Worm (Caenorhabditis elegans): ENCODE data around the gene cdd-2.
"Not testable (repeated sequence)": the region's sequence is repeated elsewhere in the genome, so short reads cannot be mapped to it uniquely, and the experiment has no call there.

cdd-2 gene

DNA sequence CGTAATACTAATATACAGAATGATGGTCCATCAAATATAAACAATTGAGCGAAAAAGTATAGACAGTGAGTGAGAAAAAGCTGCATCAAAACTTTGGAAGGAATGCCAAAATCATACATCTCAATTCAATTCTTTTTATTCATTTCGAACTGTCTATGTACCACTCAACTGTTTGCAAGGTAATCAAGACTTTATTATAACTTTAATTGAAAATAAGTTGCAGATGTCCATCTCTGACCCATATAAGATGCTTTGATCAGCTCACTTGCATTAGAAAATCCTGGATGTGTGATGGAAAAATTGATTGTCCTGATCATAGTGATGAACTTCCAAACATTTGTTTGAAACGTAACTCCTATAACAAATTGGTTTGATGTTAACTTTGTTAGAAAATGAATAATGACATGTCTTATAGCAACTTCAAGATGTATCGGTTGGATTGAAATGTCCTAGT is 19.9 kb upstream of the cdd-2 start, which contains the start of gene F32E10.8:
Gene F32E10.8 (plus strand): TSS at position 51 of the 454 bp plus-strand sequence.
- no peak for TF ChIP-seq ztf-29 (GFP tag; IDR thresholded peaks at IDR 0.05)
- TF ChIP-seq ref-1 (GFP tag; conservative IDR thresholded peaks at IDR 0.05): no peak
- no peak for TF ChIP-seq med-1 (GFP tag; optimal IDR thresholded peaks at IDR 0.05; ENCODE audit: insufficient read depth)
- TF ChIP-seq ztf-23 (GFP tag; IDR thresholded peaks at IDR 0.05): no peak
- no peak for TF ChIP-seq cog-1 (tag; optimal IDR thresholded peaks at IDR 0.05)
- no peak for TF ChIP-seq klf-2 (GFP tag; conservative IDR thresholded peaks at IDR 0.05)
- no peak for TF ChIP-seq flt-1 (GFP tag; IDR thresholded peaks at IDR 0.05)

DNA sequence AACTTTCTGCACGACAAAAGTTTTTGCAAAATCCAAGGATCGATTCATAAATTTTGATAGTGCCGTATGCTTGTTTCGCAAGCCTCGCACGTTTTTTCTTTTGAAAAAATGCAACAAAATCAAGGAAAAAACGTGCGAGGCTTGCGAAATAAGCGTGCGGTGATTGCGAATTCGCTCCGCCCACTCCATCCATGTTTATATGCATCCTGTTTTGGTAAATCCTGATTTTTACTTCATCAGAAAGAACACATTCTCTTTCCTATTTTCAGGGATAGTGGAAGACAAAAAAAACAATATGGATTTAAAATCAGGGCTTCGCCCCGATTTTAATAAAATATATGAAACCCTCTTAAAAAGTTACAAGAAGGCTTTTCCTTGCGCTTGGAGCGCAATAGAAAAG is 16.2 kb upstream of the cdd-2 start, which contains the start of gene F32E10.9:
Gene F32E10.9 (minus strand): TSS at position 101 of the 400 bp plus-strand sequence.
- TF ChIP-seq cog-1 (tag; optimal IDR thresholded peaks at IDR 0.05); ref-1 (GFP tag; conservative IDR thresholded peaks at IDR 0.05); T22C8.4 (GFP tag; IDR thresholded peaks at IDR 0.05): not testable (repeated sequence)

DNA sequence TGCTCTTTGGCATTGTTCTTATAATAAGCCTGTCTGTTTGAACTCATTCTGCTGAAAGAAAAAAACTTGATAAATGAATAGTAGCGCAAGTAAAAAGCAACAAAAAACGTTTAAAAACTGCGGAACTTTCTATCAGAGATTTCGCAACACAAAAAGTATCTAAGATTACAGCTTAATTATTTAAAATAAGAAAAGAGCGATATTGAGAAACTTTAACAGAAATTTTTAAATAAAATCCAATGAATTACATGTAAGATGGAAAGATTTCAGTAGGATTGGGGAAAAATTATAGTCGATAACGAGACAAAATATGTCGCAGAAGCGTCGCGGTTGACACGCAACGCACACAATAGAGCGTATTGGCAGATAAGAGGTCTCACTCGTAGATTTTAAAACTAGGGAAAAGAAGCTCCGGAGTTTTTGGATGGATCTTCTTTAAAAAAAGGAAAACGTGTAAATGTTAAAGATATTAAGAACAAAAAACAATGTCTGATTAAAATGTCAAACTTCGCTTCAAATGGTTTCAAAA is 14.0 kb upstream of the cdd-2 start, which contains the start of gene ima-3:
Gene ima-3 (minus strand): TSS at position 51 of the 529 bp plus-strand sequence.
- no peak for TF ChIP-seq tab-1 (GFP tag; IDR thresholded peaks at IDR 0.05)
- no peak for TF ChIP-seq cog-1 (tag; optimal IDR thresholded peaks at IDR 0.05)
- TF ChIP-seq ztf-29 (GFP tag; IDR thresholded peaks at IDR 0.05): no peak
- TF ChIP-seq T22C8.4 (GFP tag; IDR thresholded peaks at IDR 0.05): no peak
- no peak for TF ChIP-seq ztf-23 (GFP tag; IDR thresholded peaks at IDR 0.05)
- no peak for TF ChIP-seq med-1 (GFP tag; optimal IDR thresholded peaks at IDR 0.05; ENCODE audit: insufficient read depth)
- no peak for TF ChIP-seq ref-1 (GFP tag; conservative IDR thresholded peaks at IDR 0.05)
- TF ChIP-seq klf-2 (GFP tag; conservative IDR thresholded peaks at IDR 0.05): no peak
- no peak for TF ChIP-seq flt-1 (GFP tag; IDR thresholded peaks at IDR 0.05)

DNA sequence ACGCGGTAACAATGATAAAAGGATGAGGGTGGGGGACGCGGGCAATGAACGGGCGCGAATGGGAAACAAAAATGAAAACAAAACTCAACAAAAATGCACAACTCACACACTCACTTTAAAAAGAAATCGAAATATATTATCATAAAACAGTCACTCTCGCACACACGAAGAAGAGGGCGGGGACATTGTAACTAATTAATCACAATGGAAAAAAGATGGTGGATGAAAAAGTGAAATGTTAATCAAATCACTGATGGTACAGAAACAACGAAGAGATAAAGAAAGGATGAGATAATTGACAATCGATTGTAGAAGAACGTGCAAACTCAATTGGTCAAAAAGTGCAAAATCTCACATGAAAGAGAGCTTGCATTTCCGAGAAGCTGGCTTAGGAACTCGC is 11.5 kb upstream of the cdd-2 start:
- TF ChIP-seq ztf-29 (GFP tag; IDR thresholded peaks at IDR 0.05) (no peak), tab-1 (GFP tag; IDR thresholded peaks at IDR 0.05) (no peak)

DNA sequence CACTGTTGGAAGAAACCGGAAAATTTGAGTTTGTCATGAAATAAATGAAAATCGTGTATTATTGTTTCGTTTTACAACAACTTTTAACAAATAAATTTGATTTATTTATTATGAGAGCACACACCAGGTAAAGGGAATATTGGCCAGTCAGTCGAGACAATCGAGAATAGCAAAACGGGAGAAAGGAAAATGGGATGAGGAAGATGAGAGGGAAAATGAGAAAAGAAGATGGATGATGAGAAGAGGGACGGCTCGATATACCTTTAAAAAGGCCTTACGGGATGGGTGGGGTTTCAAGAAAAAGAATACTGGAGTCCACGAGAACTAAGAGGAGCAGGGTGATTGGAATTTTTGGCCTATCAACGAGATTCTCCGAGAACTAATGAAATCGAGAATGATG is 11.0 kb upstream of the cdd-2 start:
- no peak for TF ChIP-seq cog-1 (tag; optimal IDR thresholded peaks at IDR 0.05)
- TF ChIP-seq tab-1 (GFP tag; IDR thresholded peaks at IDR 0.05): no peak
- no peak for TF ChIP-seq med-1 (GFP tag; optimal IDR thresholded peaks at IDR 0.05; ENCODE audit: insufficient read depth)
- TF ChIP-seq ztf-29 (GFP tag; IDR thresholded peaks at IDR 0.05): no peak
- no peak for TF ChIP-seq T22C8.4 (GFP tag; IDR thresholded peaks at IDR 0.05)
- no peak for TF ChIP-seq flt-1 (GFP tag; IDR thresholded peaks at IDR 0.05)
- TF ChIP-seq ref-1 (GFP tag; conservative IDR thresholded peaks at IDR 0.05): no peak
- TF ChIP-seq ztf-23 (GFP tag; IDR thresholded peaks at IDR 0.05): no peak
- TF ChIP-seq klf-2 (GFP tag; conservative IDR thresholded peaks at IDR 0.05): no peak

DNA sequence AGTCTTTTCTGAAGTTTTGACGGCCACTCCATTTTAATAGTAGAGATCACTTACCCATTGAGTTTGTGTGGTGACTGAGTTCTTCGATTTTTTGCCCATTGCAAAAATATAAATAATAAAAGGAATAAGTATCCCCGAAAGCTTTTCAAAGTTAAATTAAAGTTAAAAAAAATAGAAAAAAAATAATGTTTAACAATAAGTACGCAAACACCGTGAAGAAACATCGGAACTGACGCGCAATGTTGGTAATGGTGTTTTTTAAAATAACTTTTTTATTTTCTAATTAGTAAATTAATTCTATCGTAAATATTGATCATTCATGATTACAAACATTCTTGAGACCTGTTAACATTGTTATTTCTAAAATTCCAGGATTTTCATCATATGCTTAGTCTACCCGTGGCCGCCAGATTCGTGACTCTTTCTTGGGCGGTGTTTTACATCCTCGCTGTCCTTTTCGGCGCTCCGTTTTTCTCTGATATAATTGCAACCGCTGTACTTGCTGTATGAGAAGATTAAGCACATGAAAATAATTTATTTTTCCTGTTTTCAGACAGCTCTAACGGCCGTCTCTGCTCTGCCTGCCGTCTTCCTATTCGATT is 8.7 kb upstream of the cdd-2 start, which contains the start of the genes F49E8.7, F49E8.8 and nprl-2:
Gene F49E8.7 (minus strand): TSS at position 101 of the 602 bp plus-strand sequence.
Gene F49E8.8 (plus strand): TSS at position 373 of the 602 bp plus-strand sequence.
Gene nprl-2 (plus strand): TSS at position 552 of the 602 bp plus-strand sequence.
- no peak for TF ChIP-seq T22C8.4 (GFP tag; IDR thresholded peaks at IDR 0.05)
- TF ChIP-seq ref-1 (GFP tag; conservative IDR thresholded peaks at IDR 0.05): no peak

DNA sequence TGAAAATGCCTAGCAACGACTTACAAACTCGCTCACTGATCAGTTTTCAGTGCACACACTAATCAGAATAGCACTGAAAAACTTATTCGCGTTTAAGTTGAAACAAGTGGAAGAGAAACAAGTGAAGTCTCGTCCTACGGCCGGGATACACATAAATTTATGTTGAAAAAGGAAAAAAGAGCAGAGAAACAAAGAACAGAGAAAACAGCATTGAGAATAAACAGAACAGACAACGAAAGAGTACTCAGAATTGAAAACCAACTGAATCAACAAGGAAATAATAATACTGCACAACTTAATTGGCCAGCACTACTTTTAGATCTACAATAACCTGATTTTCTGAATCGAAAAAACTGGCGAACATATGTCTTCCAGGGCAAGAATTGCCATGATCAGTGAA is 6.7 kb upstream of the cdd-2 start, which contains the start of gene F49E8.6:
Gene F49E8.6 (minus strand): TSS at position 317 of the 400 bp plus-strand sequence.
- TF ChIP-seq ztf-23 (GFP tag; IDR thresholded peaks at IDR 0.05) (no peak), T22C8.4 (GFP tag; IDR thresholded peaks at IDR 0.05) (no peak), ztf-29 (GFP tag; IDR thresholded peaks at IDR 0.05) (no peak), klf-2 (GFP tag; conservative IDR thresholded peaks at IDR 0.05) (no peak), med-1 (GFP tag; optimal IDR thresholded peaks at IDR 0.05; ENCODE audit: insufficient read depth) (no peak), tab-1 (GFP tag; IDR thresholded peaks at IDR 0.05) (no peak), ref-1 (GFP tag; conservative IDR thresholded peaks at IDR 0.05) (no peak), flt-1 (GFP tag; IDR thresholded peaks at IDR 0.05) (no peak)

DNA sequence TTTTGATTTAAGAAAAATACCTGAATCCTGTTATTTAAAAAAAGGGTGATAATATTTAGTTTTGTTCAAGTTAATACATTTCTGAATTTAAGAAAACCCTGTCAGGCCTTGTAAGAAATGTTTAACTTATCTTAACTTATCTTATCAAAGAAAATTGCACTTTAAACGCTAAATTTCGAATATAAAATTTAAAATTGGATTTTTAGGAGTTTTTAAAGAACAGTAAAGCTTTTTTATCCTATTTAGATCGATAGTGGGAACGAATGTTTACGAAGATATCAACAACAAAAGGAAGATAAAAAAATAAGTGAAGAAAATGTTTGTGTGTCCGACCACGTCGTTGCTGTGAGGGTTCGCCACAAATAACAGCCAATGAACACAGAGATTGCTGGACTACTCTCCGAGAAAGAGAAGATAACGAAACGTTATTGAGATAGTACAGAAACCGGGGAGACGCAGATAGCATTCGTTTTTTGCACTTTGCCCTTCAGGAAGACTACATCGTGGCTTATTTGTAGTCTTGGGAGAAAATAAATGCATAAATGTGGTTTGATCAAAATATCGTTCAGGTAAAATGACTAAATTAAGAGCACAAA is 5.4 kb upstream of the cdd-2 start, which contains the start of gene dif-1:
Gene dif-1 (minus strand): TSS at position 51 of the 596 bp plus-strand sequence.
- TF ChIP-seq T22C8.4 (GFP tag; IDR thresholded peaks at IDR 0.05): no peak
- no peak for TF ChIP-seq med-1 (GFP tag; optimal IDR thresholded peaks at IDR 0.05; ENCODE audit: insufficient read depth)
- TF ChIP-seq flt-1 (GFP tag; IDR thresholded peaks at IDR 0.05): no peak
- no peak for TF ChIP-seq ztf-29 (GFP tag; IDR thresholded peaks at IDR 0.05)
- no peak for TF ChIP-seq klf-2 (GFP tag; conservative IDR thresholded peaks at IDR 0.05)
- no peak for TF ChIP-seq cog-1 (tag; optimal IDR thresholded peaks at IDR 0.05)

DNA sequence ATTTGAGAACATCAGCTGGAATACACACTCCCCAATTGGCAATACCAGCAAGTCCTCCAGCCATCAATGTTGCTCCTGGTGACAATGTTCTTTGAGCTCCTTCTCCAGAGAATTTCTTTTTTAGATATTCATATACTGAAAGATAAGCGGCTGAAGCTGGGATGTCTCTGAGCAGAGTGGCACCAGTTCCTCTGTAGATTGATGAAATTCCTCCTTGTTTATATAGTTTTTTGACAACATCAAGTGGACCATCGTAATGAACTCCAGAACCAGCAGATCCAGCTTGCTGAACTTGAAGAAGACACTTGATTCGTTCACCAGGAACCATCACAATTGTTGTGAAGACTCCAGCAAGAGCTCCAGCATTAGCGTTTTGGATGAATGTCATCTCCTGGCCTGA is 4.4 kb upstream of the cdd-2 start:
- TF ChIP-seq flt-1 (GFP tag; IDR thresholded peaks at IDR 0.05) (no peak), ztf-23 (GFP tag; IDR thresholded peaks at IDR 0.05) (no peak), ref-1 (GFP tag; conservative IDR thresholded peaks at IDR 0.05) (no peak), ztf-29 (GFP tag; IDR thresholded peaks at IDR 0.05) (no peak), med-1 (GFP tag; optimal IDR thresholded peaks at IDR 0.05; ENCODE audit: insufficient read depth) (no peak), T22C8.4 (GFP tag; IDR thresholded peaks at IDR 0.05) (no peak), tab-1 (GFP tag; IDR thresholded peaks at IDR 0.05) (no peak), klf-2 (GFP tag; conservative IDR thresholded peaks at IDR 0.05) (no peak), cog-1 (tag; optimal IDR thresholded peaks at IDR 0.05) (no peak)

DNA sequence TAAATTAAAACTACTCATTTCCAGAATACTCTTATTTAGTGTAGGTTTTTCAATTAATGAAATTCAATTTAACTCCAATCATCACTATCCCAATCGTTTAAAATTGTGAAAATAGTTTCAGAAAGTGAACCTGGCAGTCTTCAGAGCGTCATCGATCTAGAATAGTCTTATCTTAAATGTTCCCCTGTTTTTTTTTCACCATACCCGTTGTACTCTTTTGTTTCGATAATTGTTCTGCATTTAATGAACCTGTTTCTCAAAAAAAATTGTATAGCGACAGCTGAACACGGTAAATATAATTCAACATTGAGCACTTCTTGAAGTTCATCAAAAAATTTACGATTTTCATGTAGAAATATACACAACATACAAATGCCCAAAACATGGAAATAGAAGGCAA is 3.6 kb upstream of the cdd-2 start:
- TF ChIP-seq T22C8.4 (GFP tag; IDR thresholded peaks at IDR 0.05) (no peak), tab-1 (GFP tag; IDR thresholded peaks at IDR 0.05) (no peak), klf-2 (GFP tag; conservative IDR thresholded peaks at IDR 0.05) (no peak), cog-1 (tag; optimal IDR thresholded peaks at IDR 0.05) (no peak), ztf-23 (GFP tag; IDR thresholded peaks at IDR 0.05) (no peak), flt-1 (GFP tag; IDR thresholded peaks at IDR 0.05) (no peak), ref-1 (GFP tag; conservative IDR thresholded peaks at IDR 0.05) (no peak), med-1 (GFP tag; optimal IDR thresholded peaks at IDR 0.05; ENCODE audit: insufficient read depth) (no peak), ztf-29 (GFP tag; IDR thresholded peaks at IDR 0.05) (no peak)

All from whole organism, midembryonic.